Worm (Caenorhabditis elegans): ENCODE measurements around the gene hoe-1.

Gene hoe-1

ce11 chrIV:4745422-4745821 is 1.4 kb upstream of the hoe-1 start, which contains the start of gene timm-17B.1 (continued):
- TF ChIP-seq nhr-77 (tag; optimal IDR thresholded peaks at IDR 0.05): peak; percentile 30
- TF ChIP-seq hlh-30 (tag; optimal IDR thresholded peaks at IDR 0.05; ENCODE audit: insufficient read depth): peak; percentile 59
- peak; percentile 57 for TF ChIP-seq nhr-102 (tag; optimal IDR thresholded peaks at IDR 0.05)
- TF ChIP-seq daf-16 (GFP tag; optimal IDR thresholded peaks at IDR 0.05): peak in 1 of 2 experiments; percentile 22
- peak; percentile 43 for TF ChIP-seq daf-16 (tag; optimal IDR thresholded peaks at IDR 0.05)
- peak; percentile 73 for TF ChIP-seq mep-1 (tag; optimal IDR thresholded peaks at IDR 0.05)
- peak; percentile 57 for TF ChIP-seq spr-1 (tag; optimal IDR thresholded peaks at IDR 0.05)
- TF ChIP-seq nhr-11 (tag; optimal IDR thresholded peaks at IDR 0.05): peak; percentile 22
- no peak for TF ChIP-seq ceh-20 (GFP tag; IDR thresholded peaks at IDR 0.05)
- no peak for TF ChIP-seq unc-62 (GFP tag; optimal IDR thresholded peaks at IDR 0.05 in 1 of 2)
- TF ChIP-seq unc-62 (tag; optimal IDR thresholded peaks at IDR 0.05): no peak
- TF ChIP-seq duxl-1 (tag; optimal IDR thresholded peaks at IDR 0.05; ENCODE audit: poor library complexity): peak; percentile 45
- no peak for TF ChIP-seq zip-11 (GFP tag; IDR thresholded peaks at IDR 0.05)
- peak; percentile 52 to 96 for TF ChIP-seq lsy-2 (tag; optimal IDR thresholded peaks at IDR 0.05)
- peak; percentile 55 for TF ChIP-seq rbr-2 (tag; optimal IDR thresholded peaks at IDR 0.05)
- peak; percentile 45 for TF ChIP-seq F37D6.2 (tag; optimal IDR thresholded peaks at IDR 0.05)

DNA sequence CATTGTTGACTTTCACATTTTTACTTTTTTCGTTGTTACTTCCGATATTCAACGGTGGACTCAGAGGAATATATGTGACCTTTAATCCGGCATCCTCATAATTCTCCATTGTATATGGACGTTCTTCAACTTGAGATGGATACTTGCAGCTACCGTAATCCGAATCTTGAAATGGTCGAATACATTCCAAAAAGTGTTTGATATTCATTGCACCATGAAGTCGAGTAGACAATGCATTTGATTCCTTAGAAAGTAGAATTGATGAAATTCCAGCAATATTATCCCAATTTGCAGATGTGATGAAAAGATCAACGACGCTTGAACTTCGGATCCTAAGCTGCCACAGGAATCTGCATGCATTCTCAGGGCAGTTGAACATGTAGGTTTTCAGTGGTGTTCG is 1.6 kb downstream of the hoe-1 start:
- TF ChIP-seq madf-9 (GFP tag; conservative IDR thresholded peaks at IDR 0.05) (no peak), dmd-6 (GFP tag; IDR thresholded peaks at IDR 0.05) (no peak), fos-1 (tag; optimal IDR thresholded peaks at IDR 0.05) (no peak), nhr-237 (tag; optimal IDR thresholded peaks at IDR 0.05) (no peak), D1046.2 (GFP tag; IDR thresholded peaks at IDR 0.05) (no peak), F49E8.2 (tag; optimal IDR thresholded peaks at IDR 0.05; ENCODE audit: borderline replicate concordance) (no peak), lin-29 (GFP tag; IDR thresholded peaks at IDR 0.05) (no peak), mxl-2 (GFP tag; conservative IDR thresholded peaks at IDR 0.05) (no peak), Y5F2A.4 (GFP tag; optimal IDR thresholded peaks at IDR 0.05) (no peak), daf-19 (GFP tag; conservative IDR thresholded peaks at IDR 0.05) (no peak), nhr-111 (GFP tag; optimal IDR thresholded peaks at IDR 0.05) (no peak), Y105C5A.15 (GFP tag; IDR thresholded peaks at IDR 0.05) (no peak), nhr-10 (tag; optimal IDR thresholded peaks at IDR 0.05) (no peak), aha-1 (tag) (no peak), lin-38 (GFP tag; IDR thresholded peaks at IDR 0.05) (no peak), lir-3 (tag; optimal IDR thresholded peaks at IDR 0.05) (no peak), vab-7 (GFP tag; IDR thresholded peaks at IDR 0.05) (no peak), ama-1 (optimal IDR thresholded peaks at IDR 0.05) (no peak), nhr-41 (GFP tag; IDR thresholded peaks at IDR 0.05) (no peak), nhr-76 (tag; optimal IDR thresholded peaks at IDR 0.05) (no peak)

ce11 chrIV:4737258-4737657 is 6.8 kb downstream of the hoe-1 start, which contains the start of gene fbxb-78:
Gene fbxb-78 (plus strand): TSS chrIV:4737558.
- no peak for TF ChIP-seq nhr-77 (tag; optimal IDR thresholded peaks at IDR 0.05)
- TF ChIP-seq dmd-9 (GFP tag; IDR thresholded peaks at IDR 0.05): no peak
- TF ChIP-seq Y48G9A.11 (GFP tag; IDR thresholded peaks at IDR 0.05): no peak
- TF ChIP-seq F10B5.3 (tag; optimal IDR thresholded peaks at IDR 0.05): no peak
- no peak for TF ChIP-seq hmg-1.1 (GFP tag; IDR thresholded peaks at IDR 0.05)
- TF ChIP-seq F44E2.7 (GFP tag; IDR thresholded peaks at IDR 0.05): no peak
- TF ChIP-seq F26F4.8 (GFP tag; conservative IDR thresholded peaks at IDR 0.05): no peak
- TF ChIP-seq ceh-44 (GFP tag; IDR thresholded peaks at IDR 0.05): no peak
- no peak for TF ChIP-seq hlh-30 (tag; optimal IDR thresholded peaks at IDR 0.05; ENCODE audit: insufficient read depth)
- TF ChIP-seq nhr-6 (tag; optimal IDR thresholded peaks at IDR 0.05): no peak
- TF ChIP-seq ztf-7 (tag; optimal IDR thresholded peaks at IDR 0.05): no peak
- no peak for TF ChIP-seq nhr-237 (tag; optimal IDR thresholded peaks at IDR 0.05)
- TF ChIP-seq mdt-29 (GFP tag; IDR thresholded peaks at IDR 0.05): no peak
